Fruit fly (Drosophila melanogaster) whole organism, embryonic: ENCODE data around the gene dsx-c73A.
A peak's percentile ranks its signal among the peaks of the same experiment; 100 is the strongest.

Source experiments
- Bdp1 ChIP-seq: fragments of 200-800 bp; sonication (Bioruptor generic); optimal IDR thresholded peaks from 3 replicates; lab custom pipeline; 2016; ENCODE audit warnings: missing biosample characterization, missing genetic modification characterization
- CG1024 ChIP-seq: fragments of 200-800 bp; sonication (Bioruptor generic); IDR thresholded peaks from 2 replicates; pipeline ENCODE4 v1.3.6; 2022; ENCODE audit warnings: missing biosample characterization, missing genetic modification characterization
- CG10267 ChIP-seq: fragments of 200-800 bp; sonication (Bioruptor generic); optimal IDR thresholded peaks from 2 replicates; lab custom pipeline; 2018; ENCODE audit warnings: missing biosample characterization, mild to moderate bottlenecking, missing genetic modification characterization, moderate library complexity
- CG10366 ChIP-seq: fragments of 200-800 bp; sonication (Bioruptor generic); IDR thresholded peaks from 2 replicates; pipeline ENCODE4 v1.3.6; 2022; ENCODE audit warnings: missing biosample characterization, missing genetic modification characterization
- CG11696 ChIP-seq: fragments of 200-800 bp; sonication (Bioruptor generic); IDR thresholded peaks from 2 replicates; pipeline ENCODE4 v1.3.6; 2022; ENCODE audit warnings: missing biosample characterization, missing genetic modification characterization
- CG11723 ChIP-seq: fragments of 200-800 bp; sonication (Bioruptor generic); optimal IDR thresholded peaks from 2 replicates; lab custom pipeline; 2017; ENCODE audit warnings: missing biosample characterization, mild to moderate bottlenecking, missing genetic modification characterization
- CG14965 ChIP-seq: fragments of 200-800 bp; sonication (Bioruptor generic); optimal IDR thresholded peaks from 2 replicates; lab custom pipeline; 2016; ENCODE audit warnings: missing biosample characterization, missing genetic modification characterization, borderline replicate concordance
- CG16815 ChIP-seq: fragments of 200-800 bp; sonication (Bioruptor generic); optimal IDR thresholded peaks from 3 replicates; lab custom pipeline; 2017; ENCODE audit warnings: missing biosample characterization, mild to moderate bottlenecking, missing genetic modification characterization
- CG17568 ChIP-seq: fragments of 200-800 bp; sonication (Bioruptor generic); optimal IDR thresholded peaks from 2 replicates; lab custom pipeline; 2018; ENCODE audit warnings: missing biosample characterization, mild to moderate bottlenecking, missing genetic modification characterization, moderate library complexity
- CG30403 ChIP-seq: fragments of 200-800 bp; sonication (Bioruptor generic); optimal IDR thresholded peaks from 3 replicates; lab custom pipeline; 2016; ENCODE audit warnings: missing biosample characterization, missing genetic modification characterization
- CG30431 ChIP-seq: fragments of 200-800 bp; sonication (Bioruptor generic); optimal IDR thresholded peaks from 2 replicates; lab custom pipeline; 2017; ENCODE audit warnings: missing biosample characterization, missing genetic modification characterization
- CG3065 ChIP-seq: fragments of 200-800 bp; sonication (Bioruptor generic); optimal IDR thresholded peaks from 2 replicates; lab custom pipeline; 2016; ENCODE audit warnings: missing biosample characterization, missing genetic modification characterization
- CG42726 ChIP-seq: fragments of 200-800 bp; sonication (Bioruptor generic); IDR thresholded peaks from 2 replicates; pipeline ENCODE4 v1.3.6; 2022; ENCODE audit warnings: missing biosample characterization, missing genetic modification characterization; ENCODE audit not compliant: partially characterized antibody
- CG6689 ChIP-seq: fragments of 200-800 bp; sonication (Bioruptor generic); IDR thresholded peaks from 2 replicates; pipeline ENCODE4 v1.3.6; 2022; ENCODE audit warnings: missing biosample characterization, missing genetic modification characterization
- CG8388 ChIP-seq: fragments of 200-800 bp; sonication (Bioruptor generic); optimal IDR thresholded peaks from 2 replicates; lab custom pipeline; 2019; ENCODE audit warnings: missing biosample characterization, mild to moderate bottlenecking, missing genetic modification characterization, moderate library complexity
- CG9437 ChIP-seq: fragments of 200-800 bp; sonication (Bioruptor generic); optimal IDR thresholded peaks from 2 replicates; lab custom pipeline; 2018; ENCODE audit warnings: missing biosample characterization, mild to moderate bottlenecking, missing genetic modification characterization
- CG9876 ChIP-seq: fragments of 200-800 bp; sonication (Bioruptor generic); optimal IDR thresholded peaks from 2 replicates; lab custom pipeline; 2016; ENCODE audit warnings: missing biosample characterization, missing genetic modification characterization
- CG9932 ChIP-seq: fragments of 200-800 bp; sonication (Bioruptor generic); IDR thresholded peaks from 2 replicates; pipeline ENCODE4 v1.3.6; 2022; ENCODE audit warnings: missing biosample characterization, missing genetic modification characterization
- CkIIα-i1 ChIP-seq: fragments of 200-800 bp; sonication (Bioruptor generic); IDR thresholded peaks from 2 replicates; pipeline ENCODE4 v1.3.6; 2022; ENCODE audit warnings: missing biosample characterization, missing genetic modification characterization
- H2.0 ChIP-seq: fragments of 200-800 bp; sonication (Bioruptor generic); IDR thresholded peaks from 2 replicates; pipeline ENCODE4 v1.3.6; 2022; ENCODE audit warnings: missing biosample characterization, missing genetic modification characterization
- HLH3B ChIP-seq: fragments of 200-800 bp; sonication (Bioruptor generic); IDR thresholded peaks from 2 replicates; pipeline ENCODE4 v1.3.6; 2022; ENCODE audit warnings: missing biosample characterization, missing genetic modification characterization
- Nf-YC ChIP-seq: fragments of 200-800 bp; optimal IDR thresholded peaks from 3 replicates; lab custom pipeline; 2019; ENCODE audit warnings: missing biosample characterization, mild to moderate bottlenecking, missing genetic modification characterization, moderate library complexity
- Scr ChIP-seq: fragments of 200-800 bp; sonication (Bioruptor generic); IDR thresholded peaks from 2 replicates; pipeline ENCODE4 v1.3.6; 2022; ENCODE audit warnings: missing biosample characterization, missing genetic modification characterization; ENCODE audit not compliant: partially characterized antibody
- Side ChIP-seq: fragments of 200-800 bp; sonication (Bioruptor generic); optimal IDR thresholded peaks from 2 replicates; lab custom pipeline; 2016; ENCODE audit warnings: missing biosample characterization, missing genetic modification characterization
- Sry-δ ChIP-seq: fragments of 200-800 bp; sonication (Bioruptor generic); optimal IDR thresholded peaks from 2 replicates; lab custom pipeline; 2016; ENCODE audit warnings: missing biosample characterization, missing genetic modification characterization
- Xbp1 ChIP-seq: fragments of 200-800 bp; sonication (Bioruptor generic); optimal IDR thresholded peaks from 3 replicates; lab custom pipeline; 2016; ENCODE audit warnings: missing biosample characterization, mild to moderate bottlenecking, missing genetic modification characterization
- YL-1 ChIP-seq: fragments of 200-800 bp; sonication (Bioruptor generic); optimal IDR thresholded peaks from 3 replicates; lab custom pipeline; 2017; ENCODE audit warnings: missing biosample characterization, mild to moderate bottlenecking, missing genetic modification characterization
- ac ChIP-seq: fragments of 200-800 bp; sonication (Bioruptor generic); optimal IDR thresholded peaks from 3 replicates; lab custom pipeline; 2017; ENCODE audit warnings: missing biosample characterization, mild to moderate bottlenecking, missing genetic modification characterization
- bbx ChIP-seq: fragments of 200-800 bp; sonication (Bioruptor generic); IDR thresholded peaks from 2 replicates; pipeline ENCODE4 v1.3.6; 2022; ENCODE audit warnings: missing biosample characterization, missing genetic modification characterization; ENCODE audit not compliant: partially characterized antibody
- cg ChIP-seq: fragments of 200-800 bp; sonication (Bioruptor generic); optimal IDR thresholded peaks from 3 replicates; lab custom pipeline; 2019; ENCODE audit warnings: missing biosample characterization, mild to moderate bottlenecking, missing genetic modification characterization, moderate library complexity
- corto ChIP-seq: fragments of 200-800 bp; sonication (Bioruptor generic); optimal IDR thresholded peaks from 2 replicates; lab custom pipeline; 2016; ENCODE audit warnings: missing biosample characterization, mild to moderate bottlenecking, missing genetic modification characterization, moderate library complexity
- croc ChIP-seq: fragments of 200-800 bp; sonication (Bioruptor generic); conservative IDR thresholded peaks from 3 replicates; pipeline ENCODE4 v1.3.6; 2022; ENCODE audit warnings: missing biosample characterization, missing genetic modification characterization
- da ChIP-seq: fragments of 200-800 bp; sonication (Bioruptor generic); optimal IDR thresholded peaks from 2 replicates; lab custom pipeline; 2016; ENCODE audit warnings: missing biosample characterization, missing genetic modification characterization
- fd96Cb ChIP-seq: fragments of 200-800 bp; sonication (Bioruptor generic); optimal IDR thresholded peaks from 2 replicates; lab custom pipeline; 2018; ENCODE audit warnings: missing biosample characterization, mild to moderate bottlenecking, missing genetic modification characterization, moderate library complexity
- ftz-f1 ChIP-seq: fragments of 200-800 bp; sonication (Bioruptor generic); optimal IDR thresholded peaks from 2 replicates; lab custom pipeline; 2016; ENCODE audit warnings: missing biosample characterization, missing genetic modification characterization
- fu2 ChIP-seq: fragments of 200-800 bp; sonication (Bioruptor generic); optimal IDR thresholded peaks from 2 replicates; lab custom pipeline; 2016; ENCODE audit warnings: missing biosample characterization, missing genetic modification characterization
- gt ChIP-seq: fragments of 200-800 bp; sonication (Bioruptor generic); IDR thresholded peaks from 2 replicates; pipeline ENCODE4 v1.3.6; 2022; ENCODE audit warnings: missing biosample characterization, missing genetic modification characterization
- hb ChIP-seq: fragments of 200-800 bp; sonication (Bioruptor generic); IDR thresholded peaks from 3 replicates; pipeline ENCODE4 v1.3.6; 2022; ENCODE audit warnings: missing biosample characterization, missing genetic modification characterization; ENCODE audit not compliant: partially characterized antibody
- jing ChIP-seq: fragments of 200-800 bp; sonication (Bioruptor generic); optimal IDR thresholded peaks from 2 replicates; lab custom pipeline; 2018; ENCODE audit warnings: missing biosample characterization, mild to moderate bottlenecking, missing genetic modification characterization
- klu ChIP-seq: fragments of 200-800 bp; sonication (Bioruptor generic); IDR thresholded peaks from 2 replicates; pipeline ENCODE4 v1.3.6; 2022; ENCODE audit warnings: missing biosample characterization, missing genetic modification characterization
- nau ChIP-seq: fragments of 200-800 bp; sonication (Bioruptor generic); optimal IDR thresholded peaks from 3 replicates; lab custom pipeline; 2017; ENCODE audit warnings: missing biosample characterization, mild to moderate bottlenecking, missing genetic modification characterization, missing genetic modification reagents
- nerfin-2 ChIP-seq: fragments of 200-800 bp; sonication (Bioruptor generic); IDR thresholded peaks from 2 replicates; pipeline ENCODE4 v1.3.6; 2022; ENCODE audit warnings: missing biosample characterization, missing genetic modification characterization; ENCODE audit not compliant: partially characterized antibody
- p53 ChIP-seq: fragments of 200-800 bp; sonication (Bioruptor generic); optimal IDR thresholded peaks from 2 replicates; lab custom pipeline; 2016; ENCODE audit warnings: missing biosample characterization, missing genetic modification characterization
- rib ChIP-seq: fragments of 200-800 bp; sonication (Bioruptor generic); IDR thresholded peaks from 2 replicates; pipeline ENCODE4 v1.3.6; 2022; ENCODE audit warnings: missing biosample characterization, missing genetic modification characterization
- row ChIP-seq: fragments of 200-800 bp; sonication (Bioruptor generic); IDR thresholded peaks from 3 replicates; pipeline ENCODE4 v1.3.6; 2022; ENCODE audit warnings: missing biosample characterization, missing genetic modification characterization
- scrt ChIP-seq: fragments of 200-800 bp; sonication (Bioruptor generic); optimal IDR thresholded peaks from 2 replicates; lab custom pipeline; 2018; ENCODE audit warnings: missing biosample characterization, mild to moderate bottlenecking, missing genetic modification characterization, moderate library complexity
- ssp ChIP-seq: fragments of 200-800 bp; sonication (Bioruptor generic); IDR thresholded peaks from 2 replicates; pipeline ENCODE4 v1.3.6; 2022; ENCODE audit warnings: missing biosample characterization, missing genetic modification characterization
- twi ChIP-seq: fragments of 200-800 bp; optimal IDR thresholded peaks from 2 replicates; lab custom pipeline; 2019; ENCODE audit warnings: missing biosample characterization, mild to moderate bottlenecking, missing genetic modification characterization, moderate library complexity
- usp ChIP-seq: fragments of >200 bp; optimal IDR thresholded peaks from 2 replicates; lab custom pipeline; 2017; ENCODE audit warnings: missing biosample characterization, missing genetic modification characterization
- z ChIP-seq: fragments of 200-800 bp; sonication (Bioruptor generic); IDR thresholded peaks from 3 replicates; pipeline ENCODE4 v1.3.6; 2022; ENCODE audit warnings: missing biosample characterization, missing genetic modification characterization

Gene dsx-c73A

DNA sequence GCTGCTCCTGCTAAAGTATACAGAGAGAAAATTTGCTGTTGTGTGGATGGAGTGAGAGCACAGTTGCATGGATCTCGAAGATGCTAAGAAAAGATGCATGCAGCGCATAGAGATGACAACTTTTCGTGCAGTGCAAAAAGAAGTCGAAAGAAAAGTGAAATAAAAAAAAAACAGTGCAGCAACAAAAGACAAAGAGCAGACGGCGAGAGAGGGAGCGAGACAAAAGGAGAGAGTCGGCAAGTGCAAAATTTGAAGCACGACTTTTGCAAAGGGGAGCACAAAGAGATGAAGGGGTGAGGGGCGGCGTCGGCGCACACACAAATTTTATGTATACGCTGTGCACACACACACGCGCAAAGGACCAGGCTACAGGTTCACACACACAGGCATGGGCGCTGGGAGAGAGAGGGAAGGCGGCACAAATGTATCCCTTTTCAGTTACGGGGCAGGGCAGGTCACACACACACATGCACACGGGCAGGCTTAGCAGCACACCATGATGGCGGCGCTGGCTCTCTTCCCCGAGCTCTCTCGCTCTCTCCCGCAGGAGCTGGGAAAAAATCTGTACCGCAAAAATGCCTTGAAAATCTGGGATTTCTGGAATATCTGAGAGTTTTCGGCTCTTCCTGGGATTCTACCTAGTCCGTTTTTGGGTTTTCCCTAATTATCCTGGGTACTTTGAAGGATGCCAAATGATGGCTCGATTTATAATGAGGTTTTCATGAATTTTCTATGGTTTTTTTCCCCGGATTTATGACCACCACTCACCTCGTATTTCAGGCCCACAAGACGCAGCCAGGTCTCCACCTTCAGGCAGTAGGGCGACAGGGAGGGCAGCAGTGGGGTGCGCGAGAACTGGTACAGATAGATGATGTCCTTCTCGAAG, 41.3 kb downstream of the dsx-c73A start (continued):
- TF ChIP-seq CG9932 (GFP tag; lab: Robert Waterston, UW) (no peak), CG11723 (no peak), ftz-f1 (GFP tag; lab: Kevin White, UChicago) (no peak), corto (peak; percentile 65), gt (GFP tag; lab: Robert Waterston, UW) (no peak), fd96Cb (tag; lab: Kevin White, UChicago) (no peak), usp (GFP tag; lab: Kevin White, UChicago) (no peak), CG17568 (GFP tag; lab: Kevin White, UChicago) (no peak), H2.0 (no peak), CG30431 (GFP tag; lab: Kevin White, UChicago) (no peak), p53 (GFP tag; lab: Kevin White, UChicago) (no peak), ac (GFP tag; lab: Kevin White, UChicago) (no peak), CG9437 (GFP tag; lab: Kevin White, UChicago) (no peak), bbx (GFP tag; lab: Robert Waterston, UW) (0 out of 2 replicates have a peak, but pooled peaks have one; percentile 14), ssp (GFP tag; lab: Robert Waterston, UW) (no peak), CG10267 (no peak), CG6689 (no peak), CG8388 (GFP tag; lab: Kevin White, UChicago) (no peak), CG16815 (no peak), Nf-YC (tag; lab: Kevin White, UChicago) (no peak), YL-1 (no peak), CkIIα-i1 (GFP tag; lab: Robert Waterston, UW) (no peak), cg (peak; percentile 87), Bdp1 (GFP tag; lab: Kevin White, UChicago) (no peak), nau (GFP tag; lab: Kevin White, UChicago) (no peak), CG1024 (no peak), croc (no peak), rib (peak; percentile 61; the same call in 1 of the 2 replicates), CG42726 (GFP tag; lab: Robert Waterston, UW) (no peak), hb (GFP tag; lab: Robert Waterston, UW) (no peak), CG11696 (no peak), Sry-δ (GFP tag; lab: Kevin White, UChicago) (no peak), da (GFP tag; lab: Kevin White, UChicago) (no peak), fu2 (GFP tag; lab: Kevin White, UChicago) (no peak), scrt (GFP tag; lab: Kevin White, UChicago) (peak; percentile 63), twi (peak; percentile 66), CG9876 (no peak), Scr (GFP tag; lab: Robert Waterston, UW) (no peak), Xbp1 (GFP tag; lab: Kevin White, UChicago) (no peak), CG3065 (GFP tag; lab: Kevin White, UChicago) (no peak), Side (no peak), HLH3B (no peak), row (GFP tag; lab: Robert Waterston, UW) (peak; percentile 16; the same call in 1 of the 3 replicates), CG14965 (GFP tag; lab: Kevin White, UChicago) (no peak), jing (GFP tag; lab: Kevin White, UChicago) (no peak), klu (GFP tag; lab: Robert Waterston, UW) (no peak), nerfin-2 (GFP tag; lab: Robert Waterston, UW) (no peak), CG30403 (GFP tag; lab: Kevin White, UChicago) (no peak), z (GFP tag; lab: Robert Waterston, UW) (no peak), CG10366 (GFP tag; lab: Robert Waterston, UW) (no peak)
